Fruit fly (Drosophila melanogaster) whole organism, pupa: ENCODE data around the gene CG5731.

Experiments
- CG10348 ChIP-seq: fragments of 200-800 bp; sonication (Bioruptor generic); IDR thresholded peaks from 2 replicates; pipeline ENCODE4 v1.3.6; 2022; ENCODE audit warnings: missing biosample characterization, missing genetic modification characterization
- CG12605 ChIP-seq: fragments of 200-800 bp; sonication (Bioruptor generic); IDR thresholded peaks from 2 replicates; pipeline ENCODE4 v1.3.6; 2022; ENCODE audit warnings: missing biosample characterization, missing genetic modification characterization
- CG13204 ChIP-seq: fragments of 200-800 bp; sonication (Bioruptor generic); optimal IDR thresholded peaks from 2 replicates; lab custom pipeline; 2018; ENCODE audit warnings: missing biosample characterization, mild to moderate bottlenecking, missing genetic modification characterization, moderate library complexity
- CG15710 ChIP-seq: fragments of 200-800 bp; sonication (Bioruptor generic); optimal IDR thresholded peaks from 2 replicates; lab custom pipeline; 2018; ENCODE audit warnings: missing biosample characterization, mild to moderate bottlenecking, missing genetic modification characterization, moderate library complexity
- CG17806 ChIP-seq: fragments of 200-800 bp; sonication (Bioruptor generic); optimal IDR thresholded peaks from 2 replicates; lab custom pipeline; 2018; ENCODE audit warnings: missing biosample characterization, mild to moderate bottlenecking, missing genetic modification characterization, moderate library complexity
- CG32121 ChIP-seq: fragments of 200-800 bp; sonication (Bioruptor generic); IDR thresholded peaks from 2 replicates; pipeline ENCODE4 v1.3.6; 2022; ENCODE audit warnings: missing biosample characterization, missing genetic modification characterization
- CG4496 ChIP-seq: fragments of 200-800 bp; sonication (Bioruptor generic); IDR thresholded peaks from 3 replicates; pipeline ENCODE4 v1.3.6; 2022; ENCODE audit warnings: missing biosample characterization, missing genetic modification characterization
- CG8159 ChIP-seq: fragments of 200-800 bp; sonication (Bioruptor generic); optimal IDR thresholded peaks from 3 replicates; lab custom pipeline; 2018; ENCODE audit warnings: missing biosample characterization, mild to moderate bottlenecking, missing genetic modification characterization, moderate library complexity
- CG8301 ChIP-seq: fragments of 200-800 bp; sonication (Bioruptor generic); optimal IDR thresholded peaks from 2 replicates; lab custom pipeline; 2018; ENCODE audit warnings: missing biosample characterization, mild to moderate bottlenecking, missing genetic modification characterization
- D1 ChIP-seq: fragments of 200-800 bp; sonication (Bioruptor generic); optimal IDR thresholded peaks from 2 replicates; lab custom pipeline; 2018; ENCODE audit warnings: missing biosample characterization, mild to moderate bottlenecking, missing genetic modification characterization, moderate library complexity
- EcR ChIP-seq: fragments of 200-800 bp; sonication (Bioruptor generic); optimal IDR thresholded peaks from 3 replicates; lab custom pipeline; 2019; ENCODE audit warnings: missing biosample characterization, missing genetic modification characterization, mild to moderate bottlenecking, moderate library complexity, missing genetic modification reagents
- Pif1A ChIP-seq: fragments of 200-800 bp; sonication (Bioruptor generic); optimal IDR thresholded peaks from 3 replicates; lab custom pipeline; 2016; ENCODE audit warnings: missing biosample characterization, missing genetic modification characterization
- Pif1B ChIP-seq: fragments of 200-800 bp; sonication (Bioruptor generic); optimal IDR thresholded peaks from 3 replicates; lab custom pipeline; 2016; ENCODE audit warnings: missing biosample characterization, missing genetic modification characterization
- Snoo ChIP-seq: fragments of 200-800 bp; sonication (Bioruptor generic); optimal IDR thresholded peaks from 3 replicates; lab custom pipeline; 2017; ENCODE audit warnings: missing biosample characterization, mild to moderate bottlenecking, missing genetic modification characterization, inconsistent platforms
- fd96Ca ChIP-seq: fragments of 200-800 bp; sonication (Bioruptor generic); IDR thresholded peaks from 3 replicates; pipeline ENCODE4 v1.3.6; 2022; ENCODE audit warnings: missing biosample characterization, missing genetic modification characterization
- gl ChIP-seq: fragments of 200-800 bp; sonication (Bioruptor generic); optimal IDR thresholded peaks from 2 replicates; lab custom pipeline; 2018; ENCODE audit warnings: missing biosample characterization, mild to moderate bottlenecking, missing genetic modification characterization
- rn ChIP-seq: fragments of 200-800 bp; sonication (Bioruptor generic); IDR thresholded peaks from 2 replicates; pipeline ENCODE4 v1.3.6; 2022; ENCODE audit warnings: missing biosample characterization, missing genetic modification characterization

Gene CG5731

DNA sequence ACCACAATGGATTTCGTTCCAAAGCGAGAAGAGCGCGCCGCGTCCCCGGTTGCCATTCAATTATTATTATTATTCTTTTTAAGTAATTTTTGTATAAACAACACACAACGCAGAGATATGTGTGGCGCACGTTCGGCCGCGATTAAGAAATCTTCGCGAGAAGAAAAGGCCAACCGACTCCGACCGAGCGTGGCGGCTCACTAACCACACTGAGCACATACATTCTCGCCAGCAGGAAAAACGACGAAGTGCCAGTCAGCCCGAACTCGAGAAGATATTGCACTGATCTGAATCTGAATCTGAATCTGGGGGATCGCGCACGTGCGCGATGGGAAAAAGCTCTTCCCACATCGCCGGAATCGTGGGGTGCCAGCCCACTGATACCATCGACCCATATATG, 10.6 kb downstream of the CG5731 start, which contains the start of gene Sur:
Gene Sur (minus strand): TSS at position 207 of the 400 bp plus-strand sequence.
- TF ChIP-seq CG12605 (GFP tag; lab: Robert Waterston, UW) = no peak
- TF ChIP-seq rn (GFP tag; lab: Robert Waterston, UW) = no peak
- TF ChIP-seq D1 = no peak
- TF ChIP-seq CG32121 (GFP tag; lab: Robert Waterston, UW) = no peak
- TF ChIP-seq Snoo = no peak
- no peak; the same call in 2 of the 3 replicates for TF ChIP-seq fd96Ca (GFP tag; lab: Robert Waterston, UW)

DNA sequence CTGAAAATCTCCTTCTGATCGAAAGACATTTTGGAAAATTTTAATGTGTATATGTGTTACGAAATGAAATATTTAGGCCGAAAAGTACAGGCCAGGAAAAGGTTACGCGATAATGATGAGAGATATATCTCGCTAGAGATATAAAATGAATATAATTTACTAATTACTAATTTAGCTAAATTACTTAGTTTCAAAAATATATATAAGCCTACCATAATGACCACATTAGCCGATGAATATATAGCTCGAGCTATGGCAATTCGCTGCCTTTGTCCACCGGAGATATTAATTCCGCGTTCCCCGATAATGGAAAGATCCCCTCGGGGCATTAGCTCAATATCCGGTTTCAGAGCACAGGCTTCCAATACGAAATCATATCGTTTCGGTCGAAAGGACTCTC, 18.1 kb downstream of the CG5731 start, which contains the start of gene Fum4:
Gene Fum4 (minus strand): TSS at position 101 of the 400 bp plus-strand sequence.
- TF ChIP-seq CG17806 (tag; lab: Kevin White, UChicago) (no peak), CG10348 (GFP tag; lab: Robert Waterston, UW) (no peak), CG8301 (tag; lab: Kevin White, UChicago) (no peak), rn (GFP tag; lab: Robert Waterston, UW) (no peak), CG13204 (GFP tag; lab: Kevin White, UChicago) (no peak), fd96Ca (GFP tag; lab: Robert Waterston, UW) (no peak), CG15710 (tag; lab: Kevin White, UChicago) (no peak), CG4496 (no peak), EcR (no peak), CG12605 (GFP tag; lab: Robert Waterston, UW) (no peak), D1 (no peak), CG32121 (GFP tag; lab: Robert Waterston, UW) (no peak), Pif1B (GFP tag; lab: Kevin White, UChicago) (no peak)

DNA sequence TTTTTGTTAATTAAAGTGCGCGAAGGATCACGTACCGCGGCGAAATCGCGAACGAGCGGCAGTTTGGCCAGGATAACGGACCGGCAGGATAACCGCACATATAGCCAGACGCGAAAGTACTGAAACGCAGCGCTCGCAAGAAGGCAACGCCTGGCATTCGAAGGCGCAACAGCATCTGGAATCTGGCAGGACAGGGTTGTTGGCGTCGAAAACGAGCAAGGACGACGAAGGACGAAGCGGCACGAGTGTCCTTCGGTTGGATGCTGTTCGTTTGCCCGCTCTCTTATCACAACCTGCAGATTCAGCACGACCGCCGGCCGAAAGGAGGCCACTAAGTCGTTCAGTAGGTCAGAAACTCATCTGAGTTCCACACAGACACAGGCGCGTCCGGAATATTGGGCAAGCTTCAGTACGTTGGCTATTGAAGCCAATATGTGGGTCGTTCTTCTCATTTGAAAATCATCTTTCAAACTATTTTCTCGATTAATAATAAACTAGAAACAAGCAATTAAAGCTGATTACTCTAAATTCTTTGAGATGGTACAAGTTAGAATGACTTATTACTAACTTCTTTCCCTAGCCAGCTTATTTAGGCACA, 29.3 kb downstream of the CG5731 start, which contains the start of gene CG44153:
Gene CG44153 (minus strand): TSS at position 75 of the 598 bp plus-strand sequence.
- no peak for TF ChIP-seq CG32121 (GFP tag; lab: Robert Waterston, UW)
- TF ChIP-seq CG12605 (GFP tag; lab: Robert Waterston, UW) = no peak
- TF ChIP-seq fd96Ca (GFP tag; lab: Robert Waterston, UW) = no peak
- TF ChIP-seq CG8301 (tag; lab: Kevin White, UChicago) = no peak
- no peak for TF ChIP-seq gl (tag; lab: Kevin White, UChicago)
- TF ChIP-seq Snoo = no peak
- TF ChIP-seq D1 = no peak
- no peak for TF ChIP-seq CG10348 (GFP tag; lab: Robert Waterston, UW)
- TF ChIP-seq Pif1A (GFP tag; lab: Kevin White, UChicago) = no peak
- TF ChIP-seq Pif1B (GFP tag; lab: Kevin White, UChicago) = no peak
- TF ChIP-seq EcR = no peak
- TF ChIP-seq CG8159 (tag; lab: Kevin White, UChicago) = no peak

DNA sequence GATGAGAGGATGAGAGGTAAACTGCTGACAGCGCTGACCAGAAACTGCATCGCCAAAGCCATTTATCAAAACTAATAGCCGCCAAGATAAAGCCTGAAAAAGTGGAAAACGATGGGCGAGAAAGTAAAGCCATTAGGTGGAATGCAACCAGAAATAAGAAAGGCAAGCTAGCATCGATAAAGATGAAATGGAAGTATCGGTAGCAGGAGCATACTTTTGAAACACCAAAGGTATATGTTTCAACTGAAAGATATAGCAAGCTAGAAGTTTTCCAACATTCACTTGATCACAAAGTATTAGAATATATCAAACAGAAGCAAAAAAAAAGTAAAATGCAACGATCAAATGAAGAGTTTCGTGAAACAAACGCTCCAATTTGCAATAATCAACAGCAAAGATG, 37.1 kb downstream of the CG5731 start, which contains the start of gene CG13137:
Gene CG13137 (plus strand): TSS at position 301 of the 400 bp plus-strand sequence.
- TF ChIP-seq CG8301 (tag; lab: Kevin White, UChicago) = no peak
- TF ChIP-seq Snoo = no peak
- no peak for TF ChIP-seq CG13204 (GFP tag; lab: Kevin White, UChicago)
- TF ChIP-seq, all 21 proteins: peak for 0
